Fruit fly (Drosophila melanogaster) whole organism, prepupa: ENCODE data around the gene Sfp33A2.
A peak's percentile ranks its signal among the peaks of the same experiment; 100 is the strongest.

Experiments used
- Blimp-1 ChIP-seq: fragments of 200-800 bp; sonication (Bioruptor generic); optimal IDR thresholded peaks from 3 replicates; lab custom pipeline; 2017; ENCODE audit warnings: missing biosample characterization, missing genetic modification characterization, mild to moderate bottlenecking, moderate library complexity, missing genetic modification reagents
- CG10631 ChIP-seq: fragments of 200-800 bp; sonication (Bioruptor generic); optimal IDR thresholded peaks from 2 replicates; lab custom pipeline; 2016; ENCODE audit warnings: missing biosample characterization, missing genetic modification characterization
- CG10669 ChIP-seq: fragments of 200-800 bp; sonication (Bioruptor generic); optimal IDR thresholded peaks from 3 replicates; lab custom pipeline; 2018; ENCODE audit warnings: missing biosample characterization, mild to moderate bottlenecking, missing genetic modification characterization, moderate library complexity
- CG11762 ChIP-seq: fragments of 200-800 bp; sonication (Bioruptor generic); optimal IDR thresholded peaks from 3 replicates; lab custom pipeline; 2016; ENCODE audit warnings: missing biosample characterization, missing genetic modification characterization; ENCODE audit not compliant: insufficient read depth
- CG11902 ChIP-seq: fragments of 200-800 bp; sonication (Bioruptor generic); optimal IDR thresholded peaks from 3 replicates; lab custom pipeline; 2016; ENCODE audit warnings: missing biosample characterization, missing genetic modification characterization
- CG15336 ChIP-seq: fragments of 200-800 bp; sonication (Bioruptor generic); IDR thresholded peaks from 2 replicates; pipeline ENCODE4 v1.3.6; 2022; ENCODE audit warnings: missing biosample characterization, missing genetic modification characterization
- CG3032 ChIP-seq: fragments of 200-800 bp; optimal IDR thresholded peaks from 2 replicates; lab custom pipeline; 2019; ENCODE audit warnings: missing biosample characterization, mild to moderate bottlenecking, missing genetic modification characterization, moderate library complexity
- CG31627 ChIP-seq: fragments of 200-800 bp; sonication (Bioruptor generic); optimal IDR thresholded peaks from 3 replicates; lab custom pipeline; 2016; ENCODE audit warnings: missing biosample characterization, missing genetic modification characterization
- CG32006 ChIP-seq: fragments of 200-800 bp; sonication (Bioruptor generic); optimal IDR thresholded peaks from 3 replicates; lab custom pipeline; 2017; ENCODE audit warnings: missing biosample characterization, mild to moderate bottlenecking, missing genetic modification characterization
- CG4318 ChIP-seq: fragments of 200-800 bp; sonication (Bioruptor generic); optimal IDR thresholded peaks from 3 replicates; lab custom pipeline; 2017; ENCODE audit warnings: missing biosample characterization, mild to moderate bottlenecking, missing genetic modification characterization
- CG6276 ChIP-seq: fragments of 200-800 bp; sonication (Bioruptor generic); optimal IDR thresholded peaks from 2 replicates; lab custom pipeline; 2017; ENCODE audit warnings: missing biosample characterization, mild to moderate bottlenecking, missing genetic modification characterization
- CG6792 ChIP-seq: fragments of 200-800 bp; sonication (Bioruptor generic); optimal IDR thresholded peaks from 3 replicates; lab custom pipeline; 2016; ENCODE audit warnings: missing biosample characterization, missing genetic modification characterization
- CG6808 ChIP-seq: fragments of 200-800 bp; sonication (Bioruptor generic); optimal IDR thresholded peaks from 3 replicates; lab custom pipeline; 2017; ENCODE audit warnings: missing biosample characterization, missing genetic modification characterization, mild to moderate bottlenecking, moderate library complexity, missing genetic modification reagents
- CG6854 ChIP-seq: fragments of 200-800 bp; sonication (Bioruptor generic); optimal IDR thresholded peaks from 2 replicates; lab custom pipeline; 2017; ENCODE audit warnings: missing biosample characterization, mild to moderate bottlenecking, missing genetic modification characterization
- CG7368 ChIP-seq: fragments of 200-800 bp; sonication (Bioruptor generic); optimal IDR thresholded peaks from 3 replicates; lab custom pipeline; 2016; ENCODE audit warnings: missing biosample characterization, missing genetic modification characterization
- CG8119 ChIP-seq: fragments of 200-800 bp; sonication (Bioruptor generic); IDR thresholded peaks from 3 replicates; pipeline ENCODE4 v1.3.6; 2022; ENCODE audit warnings: missing biosample characterization, missing genetic modification characterization
- CG8319 ChIP-seq: fragments of 200-800 bp; sonication (Bioruptor generic); optimal IDR thresholded peaks from 3 replicates; lab custom pipeline; 2016; ENCODE audit warnings: missing biosample characterization, missing genetic modification characterization
- CG8632 ChIP-seq: fragments of 200-800 bp; sonication (Bioruptor generic); optimal IDR thresholded peaks from 3 replicates; lab custom pipeline; 2016; ENCODE audit warnings: missing biosample characterization, missing genetic modification characterization
- CG9139 ChIP-seq: fragments of 200-800 bp; sonication (Bioruptor generic); optimal IDR thresholded peaks from 3 replicates; lab custom pipeline; 2017; ENCODE audit warnings: missing biosample characterization, mild to moderate bottlenecking, missing genetic modification characterization
- Eip78C ChIP-seq: fragments of 200-800 bp; sonication (Bioruptor generic); peaks from one replicate; lab custom pipeline; 2016; ENCODE audit warnings: missing biosample characterization, missing genetic modification characterization
- Eip93F ChIP-seq: fragments of 200-800 bp; sonication (Bioruptor generic); optimal IDR thresholded peaks from 2 replicates; lab custom pipeline; 2016; ENCODE audit warnings: missing biosample characterization, mild to moderate bottlenecking, missing genetic modification characterization
- Ets21C ChIP-seq: fragments of 200-800 bp; sonication (Bioruptor generic); optimal IDR thresholded peaks from 3 replicates; lab custom pipeline; 2016; ENCODE audit warnings: missing biosample characterization, missing genetic modification characterization
- Gug ChIP-seq: fragments of 200-800 bp; sonication (Bioruptor generic); IDR thresholded peaks from 2 replicates; pipeline ENCODE4 v1.3.6; 2022; ENCODE audit warnings: missing biosample characterization, missing genetic modification characterization
- Hr39 ChIP-seq: fragments of 200-800 bp; sonication (Bioruptor generic); optimal IDR thresholded peaks from 2 replicates; lab custom pipeline; 2016; ENCODE audit warnings: missing biosample characterization, missing genetic modification characterization
- Hr4 ChIP-seq: fragments of 200-800 bp; sonication (Bioruptor generic); optimal IDR thresholded peaks from 3 replicates; lab custom pipeline; 2016; ENCODE audit warnings: missing biosample characterization, missing genetic modification characterization
- Met ChIP-seq: fragments of 200-800 bp; sonication (Bioruptor generic); optimal IDR thresholded peaks from 3 replicates; lab custom pipeline; 2016; ENCODE audit warnings: missing biosample characterization, missing genetic modification characterization
- OdsH ChIP-seq: fragments of 200-800 bp; sonication (Bioruptor generic); optimal IDR thresholded peaks from 3 replicates; lab custom pipeline; 2016; ENCODE audit warnings: missing biosample characterization, missing genetic modification characterization
- Sox102F ChIP-seq: fragments of 200-800 bp; sonication (Bioruptor generic); optimal IDR thresholded peaks from 2 replicates; lab custom pipeline; 2016; ENCODE audit warnings: missing biosample characterization, mild to moderate bottlenecking, missing genetic modification characterization
- Sox14 ChIP-seq: fragments of 200-800 bp; sonication (Bioruptor generic); optimal IDR thresholded peaks from 3 replicates; lab custom pipeline; 2016; ENCODE audit warnings: missing biosample characterization, missing genetic modification characterization
- Sox15 ChIP-seq: fragments of 200-800 bp; sonication (Bioruptor generic); optimal IDR thresholded peaks from 3 replicates; lab custom pipeline; 2016; ENCODE audit warnings: missing biosample characterization, missing genetic modification characterization
- achi ChIP-seq: fragments of 200-800 bp; sonication (Bioruptor generic); optimal IDR thresholded peaks from 3 replicates; lab custom pipeline; 2016; ENCODE audit warnings: missing biosample characterization, missing genetic modification characterization
- acj6 ChIP-seq: fragments of 200-800 bp; sonication (Bioruptor generic); optimal IDR thresholded peaks from 3 replicates; lab custom pipeline; 2016; ENCODE audit warnings: missing biosample characterization, missing genetic modification characterization
- cyc ChIP-seq: fragments of 200-800 bp; sonication (Bioruptor generic); optimal IDR thresholded peaks from 3 replicates; lab custom pipeline; 2016; ENCODE audit warnings: missing biosample characterization, missing genetic modification characterization
- dac ChIP-seq: fragments of 200-800 bp; sonication (Bioruptor generic); optimal IDR thresholded peaks from 2 replicates; lab custom pipeline; 2017; ENCODE audit warnings: missing biosample characterization, mild to moderate bottlenecking, missing genetic modification characterization
- dsx ChIP-seq: fragments of 200-800 bp; optimal IDR thresholded peaks from 3 replicates; lab custom pipeline; 2019; ENCODE audit warnings: missing biosample characterization, mild to moderate bottlenecking, missing genetic modification characterization, moderate library complexity; ENCODE audit not compliant: poor library complexity, severe bottlenecking
- eg ChIP-seq: fragments of 200-800 bp; sonication (Bioruptor generic); IDR thresholded peaks from 3 replicates; pipeline ENCODE4 v1.3.6; 2022; ENCODE audit warnings: missing biosample characterization, missing genetic modification characterization
- esn ChIP-seq: fragments of 200-800 bp; sonication (Bioruptor generic); optimal IDR thresholded peaks from 2 replicates; lab custom pipeline; 2016; ENCODE audit warnings: missing biosample characterization, mild to moderate bottlenecking, missing genetic modification characterization, moderate library complexity
- fd59A ChIP-seq: fragments of 200-800 bp; sonication (Bioruptor generic); optimal IDR thresholded peaks from 2 replicates; lab custom pipeline; 2017; ENCODE audit warnings: missing biosample characterization, mild to moderate bottlenecking, missing genetic modification characterization, missing genetic modification reagents
- fd85E ChIP-seq: fragments of 200-800 bp; sonication (Bioruptor generic); optimal IDR thresholded peaks from 3 replicates; lab custom pipeline; 2016; ENCODE audit warnings: missing biosample characterization, missing genetic modification characterization
- fkh ChIP-seq: fragments of 200-800 bp; sonication (Bioruptor generic); optimal IDR thresholded peaks from 3 replicates; lab custom pipeline; 2017; ENCODE audit warnings: missing biosample characterization, mild to moderate bottlenecking, missing genetic modification characterization, moderate library complexity
- lz ChIP-seq: fragments of 200-800 bp; sonication (Bioruptor generic); optimal IDR thresholded peaks from 3 replicates; lab custom pipeline; 2016; ENCODE audit warnings: missing biosample characterization, missing genetic modification characterization
- net ChIP-seq: fragments of 200-800 bp; sonication (Bioruptor generic); optimal IDR thresholded peaks from 3 replicates; lab custom pipeline; 2016; ENCODE audit warnings: missing biosample characterization, missing genetic modification characterization
- pdm3 ChIP-seq: fragments of 200-800 bp; sonication (Bioruptor generic); optimal IDR thresholded peaks from 3 replicates; lab custom pipeline; 2016; ENCODE audit warnings: missing biosample characterization, missing genetic modification characterization
- salr ChIP-seq, 2 experiments: fragments of 200-800 bp; sonication (Bioruptor generic); optimal IDR thresholded peaks; 3 replicates each; lab custom pipeline; 2016 to 2018; ENCODE audit warnings: missing biosample characterization in 2 of 2, missing genetic modification characterization in 2 of 2, mild to moderate bottlenecking in 1 of 2
- spab ChIP-seq: fragments of 200-800 bp; sonication (Bioruptor generic); optimal IDR thresholded peaks from 2 replicates; lab custom pipeline; 2017; ENCODE audit warnings: missing biosample characterization, mild to moderate bottlenecking, missing genetic modification characterization, missing genetic modification reagents
- ss ChIP-seq, 2 experiments: fragments of 200-800 bp; sonication (Bioruptor generic); optimal IDR thresholded peaks; 2 replicates in 1 of 2; 3 replicates in 1 of 2; lab custom pipeline; 2017 to 2018; ENCODE audit warnings: mild to moderate bottlenecking in 2 of 2, missing biosample characterization in 2 of 2, missing genetic modification characterization in 2 of 2, moderate library complexity in 1 of 2
- svp ChIP-seq: fragments of 200-800 bp; sonication (Bioruptor generic); peaks from one replicate; lab custom pipeline; 2016; ENCODE audit warnings: missing biosample characterization, missing genetic modification characterization
- vri ChIP-seq: fragments of 200-800 bp; sonication (Bioruptor generic); optimal IDR thresholded peaks from 3 replicates; lab custom pipeline; 2016; ENCODE audit warnings: missing biosample characterization, mild to moderate bottlenecking, missing genetic modification characterization

The Sfp33A2 gene

dm6 chr2L:11813665-11814087 is 23.8 kb upstream of the Sfp33A2 start, which contains the start of gene CycY:
Gene CycY, minus strand, starts transcription at chr2L:11813780.
- TF ChIP-seq Hr4 (GFP tag; lab: Kevin White, UChicago) (peak; percentile 5), achi (no peak), lz (no peak), Blimp-1 (GFP tag; lab: Kevin White, UChicago) (no peak), net (no peak), CG8119 (GFP tag; lab: Robert Waterston, UW) (no peak), CG6792 (GFP tag; lab: Kevin White, UChicago) (no peak), cyc (no peak), ss (GFP tag; optimal IDR thresholded peaks at IDR 0.05; lab: Kevin White, UChicago) (no peak), svp (GFP tag; lab: Kevin White, UChicago) (peak; percentile 45), CG6276 (GFP tag; lab: Kevin White, UChicago) (no peak), CG31627 (GFP tag; lab: Kevin White, UChicago) (no peak), Eip93F (GFP tag; lab: Kevin White, UChicago) (no peak), CG15336 (GFP tag; lab: Robert Waterston, UW) (no peak), CG6854 (no peak), CG8319 (no peak), Sox14 (GFP tag; lab: Kevin White, UChicago) (no peak), salr (GFP tag; optimal IDR thresholded peaks at IDR 0.05; lab: Kevin White, UChicago) (no peak), Eip78C (peak; percentile 71), CG9139 (GFP tag; lab: Kevin White, UChicago) (no peak)

- TF ChIP-seq Gug (GFP tag; lab: Robert Waterston, UW) (peak; percentile 24; the same call in 1 of the 2 replicates), Sox15 (GFP tag; lab: Kevin White, UChicago) (no peak), Eip78C (peak; percentile 94), CG6808 (peak; percentile 75), fkh (GFP tag; lab: Kevin White, UChicago) (peak; percentile 89), Sox102F (no peak), fd85E (GFP tag; lab: Kevin White, UChicago) (peak; percentile 20), pdm3 (peak; percentile 66), CG6854 (peak; percentile 81), Eip93F (GFP tag; lab: Kevin White, UChicago) (no peak), OdsH (peak; percentile 66), spab (GFP tag; lab: Kevin White, UChicago) (peak; percentile 75), Met (peak; percentile 59), esn (GFP tag; lab: Kevin White, UChicago) (peak; percentile 53), CG32006 (peak; percentile 47), CG3032 (tag; lab: Kevin White, UChicago) (peak; percentile 62), dac (GFP tag; lab: Kevin White, UChicago) (no peak), acj6 (GFP tag; lab: Kevin White, UChicago) (peak; percentile 50), fd59A (GFP tag; lab: Kevin White, UChicago) (peak; percentile 53), vri (peak; percentile 17), CG11902 (GFP tag; lab: Kevin White, UChicago) (no peak), Ets21C (no peak), CG4318 (GFP tag; lab: Kevin White, UChicago) (peak; percentile 46), dsx (GFP tag; lab: Kevin White, UChicago) (peak; percentile 24), CG7368 (GFP tag; lab: Kevin White, UChicago) (peak; percentile 79), eg (GFP tag; lab: Robert Waterston, UW) (peak; percentile 79), CG31627 (GFP tag; lab: Kevin White, UChicago) (peak; percentile 40), svp (GFP tag; lab: Kevin White, UChicago) (peak; percentile 13), Sox14 (GFP tag; lab: Kevin White, UChicago) (no peak), CG6276 (GFP tag; lab: Kevin White, UChicago) (no peak), Blimp-1 (GFP tag; lab: Kevin White, UChicago) (peak; percentile 25), achi (peak; percentile 62), salr (GFP tag; optimal IDR thresholded peaks at IDR 0.05; lab: Kevin White, UChicago) (peak; percentile 40 to 58), CG9139 (GFP tag; lab: Kevin White, UChicago) (peak; percentile 81), Hr4 (GFP tag; lab: Kevin White, UChicago) (no peak), CG10669 (GFP tag; lab: Kevin White, UChicago) (peak; percentile 77), CG10631 (GFP tag; lab: Kevin White, UChicago) (peak; percentile 3), CG8632 (GFP tag; lab: Kevin White, UChicago) (peak; percentile 23), CG11762 (GFP tag; lab: Kevin White, UChicago) (peak; percentile 62), Hr39 (GFP tag; lab: Kevin White, UChicago) (no peak)
These were observed 21.1 kb upstream of the Sfp33A2 start for dm6 chr2L:11816376-11816775.
